Worm (Caenorhabditis elegans): Measurements from ENCODE around the gene Y49F6A.12.

- TF ChIP-seq ztf-11 (tag; optimal IDR thresholded peaks at IDR 0.05): no peak
- TF ChIP-seq unc-39 (tag; optimal IDR thresholded peaks at IDR 0.05): no peak
- no peak for TF ChIP-seq nhr-10 (tag; optimal IDR thresholded peaks at IDR 0.05)
- TF ChIP-seq mdl-1 (tag; optimal IDR thresholded peaks at IDR 0.05): no peak
- no peak for TF ChIP-seq lsy-2 (tag; optimal IDR thresholded peaks at IDR 0.05)
- no peak for TF ChIP-seq nhr-77 (tag; optimal IDR thresholded peaks at IDR 0.05)
- TF ChIP-seq unc-62 (GFP tag; optimal IDR thresholded peaks at IDR 0.05): no peak
- no peak for TF ChIP-seq nhr-237 (tag; optimal IDR thresholded peaks at IDR 0.05)
- TF ChIP-seq ztf-4 (tag; optimal IDR thresholded peaks at IDR 0.05): no peak
- no peak for TF ChIP-seq snpc-4 (tag; optimal IDR thresholded peaks at IDR 0.05)
- TF ChIP-seq fos-1 (tag; optimal IDR thresholded peaks at IDR 0.05): no peak
- no peak for TF ChIP-seq C34F6.9 (tag; optimal IDR thresholded peaks at IDR 0.05)
Observed at ce11 chrII:3639238-3639637, 43.8 kb downstream of the Y49F6A.12 start, which contains the start of gene fbxb-31.
